Fruit fly (Drosophila melanogaster) whole organism, prepupa: Measurements from ENCODE around the gene RhoGAPp190.

Experiments
- Blimp-1 ChIP-seq: fragments of 200-800 bp; sonication (Bioruptor generic); optimal IDR thresholded peaks from 3 replicates; lab custom pipeline; 2017; ENCODE audit warnings: missing biosample characterization, missing genetic modification characterization, mild to moderate bottlenecking, moderate library complexity, missing genetic modification reagents
- CG10631 ChIP-seq: fragments of 200-800 bp; sonication (Bioruptor generic); optimal IDR thresholded peaks from 2 replicates; lab custom pipeline; 2016; ENCODE audit warnings: missing biosample characterization, missing genetic modification characterization
- CG10669 ChIP-seq: fragments of 200-800 bp; sonication (Bioruptor generic); optimal IDR thresholded peaks from 3 replicates; lab custom pipeline; 2018; ENCODE audit warnings: missing biosample characterization, mild to moderate bottlenecking, missing genetic modification characterization, moderate library complexity
- CG11762 ChIP-seq: fragments of 200-800 bp; sonication (Bioruptor generic); optimal IDR thresholded peaks from 3 replicates; lab custom pipeline; 2016; ENCODE audit warnings: missing biosample characterization, missing genetic modification characterization; ENCODE audit not compliant: insufficient read depth
- CG11902 ChIP-seq: fragments of 200-800 bp; sonication (Bioruptor generic); optimal IDR thresholded peaks from 3 replicates; lab custom pipeline; 2016; ENCODE audit warnings: missing biosample characterization, missing genetic modification characterization
- CG15336 ChIP-seq: fragments of 200-800 bp; sonication (Bioruptor generic); IDR thresholded peaks from 2 replicates; pipeline ENCODE4 v1.3.6; 2022; ENCODE audit warnings: missing biosample characterization, missing genetic modification characterization
- CG1621 ChIP-seq: fragments of 200-800 bp; sonication (Bioruptor generic); optimal IDR thresholded peaks from 3 replicates; lab custom pipeline; 2018; ENCODE audit warnings: missing biosample characterization, mild to moderate bottlenecking, missing genetic modification characterization
- CG16779 ChIP-seq: fragments of 200-800 bp; sonication (Bioruptor generic); optimal IDR thresholded peaks from 3 replicates; lab custom pipeline; 2017; ENCODE audit warnings: missing biosample characterization, mild to moderate bottlenecking, missing genetic modification characterization
- CG31627 ChIP-seq: fragments of 200-800 bp; sonication (Bioruptor generic); optimal IDR thresholded peaks from 3 replicates; lab custom pipeline; 2016; ENCODE audit warnings: missing biosample characterization, missing genetic modification characterization
- CG32006 ChIP-seq: fragments of 200-800 bp; sonication (Bioruptor generic); optimal IDR thresholded peaks from 3 replicates; lab custom pipeline; 2017; ENCODE audit warnings: missing biosample characterization, mild to moderate bottlenecking, missing genetic modification characterization
- CG34406 ChIP-seq: fragments of 200-800 bp; sonication (Bioruptor generic); optimal IDR thresholded peaks from 3 replicates; lab custom pipeline; 2016; ENCODE audit warnings: missing biosample characterization, missing genetic modification characterization
- CG3919 ChIP-seq: fragments of 200-800 bp; sonication (Bioruptor generic); optimal IDR thresholded peaks from 3 replicates; lab custom pipeline; 2016; ENCODE audit warnings: missing biosample characterization, missing genetic modification characterization
- CG4318 ChIP-seq: fragments of 200-800 bp; sonication (Bioruptor generic); optimal IDR thresholded peaks from 3 replicates; lab custom pipeline; 2017; ENCODE audit warnings: missing biosample characterization, mild to moderate bottlenecking, missing genetic modification characterization
- CG6163 ChIP-seq: fragments of 200-800 bp; sonication (Bioruptor generic); IDR thresholded peaks from 3 replicates; pipeline ENCODE4 v1.3.6; 2022; ENCODE audit warnings: missing biosample characterization, missing genetic modification characterization
- CG6792 ChIP-seq: fragments of 200-800 bp; sonication (Bioruptor generic); optimal IDR thresholded peaks from 3 replicates; lab custom pipeline; 2016; ENCODE audit warnings: missing biosample characterization, missing genetic modification characterization
- CG8119 ChIP-seq: fragments of 200-800 bp; sonication (Bioruptor generic); IDR thresholded peaks from 3 replicates; pipeline ENCODE4 v1.3.6; 2022; ENCODE audit warnings: missing biosample characterization, missing genetic modification characterization
- CG8632 ChIP-seq: fragments of 200-800 bp; sonication (Bioruptor generic); optimal IDR thresholded peaks from 3 replicates; lab custom pipeline; 2016; ENCODE audit warnings: missing biosample characterization, missing genetic modification characterization
- CG9139 ChIP-seq: fragments of 200-800 bp; sonication (Bioruptor generic); optimal IDR thresholded peaks from 3 replicates; lab custom pipeline; 2017; ENCODE audit warnings: missing biosample characterization, mild to moderate bottlenecking, missing genetic modification characterization
- Eip78C ChIP-seq: fragments of 200-800 bp; sonication (Bioruptor generic); peaks from one replicate; lab custom pipeline; 2016; ENCODE audit warnings: missing biosample characterization, missing genetic modification characterization
- Eip93F ChIP-seq: fragments of 200-800 bp; sonication (Bioruptor generic); optimal IDR thresholded peaks from 2 replicates; lab custom pipeline; 2016; ENCODE audit warnings: missing biosample characterization, mild to moderate bottlenecking, missing genetic modification characterization
- Ets21C ChIP-seq: fragments of 200-800 bp; sonication (Bioruptor generic); optimal IDR thresholded peaks from 3 replicates; lab custom pipeline; 2016; ENCODE audit warnings: missing biosample characterization, missing genetic modification characterization
- Ets96B ChIP-seq: fragments of 200-800 bp; optimal IDR thresholded peaks from 2 replicates; lab custom pipeline; 2019; ENCODE audit warnings: missing biosample characterization, mild to moderate bottlenecking, missing genetic modification characterization, moderate library complexity
- Gug ChIP-seq: fragments of 200-800 bp; sonication (Bioruptor generic); IDR thresholded peaks from 2 replicates; pipeline ENCODE4 v1.3.6; 2022; ENCODE audit warnings: missing biosample characterization, missing genetic modification characterization
- Hr38 ChIP-seq: sonication (Bioruptor generic); optimal IDR thresholded peaks from 2 replicates; lab custom pipeline; 2016; ENCODE audit warnings: missing biosample characterization, missing genetic modification characterization
- Hr39 ChIP-seq: fragments of 200-800 bp; sonication (Bioruptor generic); optimal IDR thresholded peaks from 2 replicates; lab custom pipeline; 2016; ENCODE audit warnings: missing biosample characterization, missing genetic modification characterization
- Hr4 ChIP-seq: fragments of 200-800 bp; sonication (Bioruptor generic); optimal IDR thresholded peaks from 3 replicates; lab custom pipeline; 2016; ENCODE audit warnings: missing biosample characterization, missing genetic modification characterization
- Met ChIP-seq: fragments of 200-800 bp; sonication (Bioruptor generic); optimal IDR thresholded peaks from 3 replicates; lab custom pipeline; 2016; ENCODE audit warnings: missing biosample characterization, missing genetic modification characterization
- OdsH ChIP-seq: fragments of 200-800 bp; sonication (Bioruptor generic); optimal IDR thresholded peaks from 3 replicates; lab custom pipeline; 2016; ENCODE audit warnings: missing biosample characterization, missing genetic modification characterization
- Smox ChIP-seq: fragments of 200-800 bp; sonication (Bioruptor generic); optimal IDR thresholded peaks from 3 replicates; lab custom pipeline; 2016; ENCODE audit warnings: missing biosample characterization, missing genetic modification characterization
- Sox102F ChIP-seq: fragments of 200-800 bp; sonication (Bioruptor generic); optimal IDR thresholded peaks from 2 replicates; lab custom pipeline; 2016; ENCODE audit warnings: missing biosample characterization, mild to moderate bottlenecking, missing genetic modification characterization
- Sox14 ChIP-seq: fragments of 200-800 bp; sonication (Bioruptor generic); optimal IDR thresholded peaks from 3 replicates; lab custom pipeline; 2016; ENCODE audit warnings: missing biosample characterization, missing genetic modification characterization
- Sox15 ChIP-seq: fragments of 200-800 bp; sonication (Bioruptor generic); optimal IDR thresholded peaks from 3 replicates; lab custom pipeline; 2016; ENCODE audit warnings: missing biosample characterization, missing genetic modification characterization
- achi ChIP-seq: fragments of 200-800 bp; sonication (Bioruptor generic); optimal IDR thresholded peaks from 3 replicates; lab custom pipeline; 2016; ENCODE audit warnings: missing biosample characterization, missing genetic modification characterization
- acj6 ChIP-seq: fragments of 200-800 bp; sonication (Bioruptor generic); optimal IDR thresholded peaks from 3 replicates; lab custom pipeline; 2016; ENCODE audit warnings: missing biosample characterization, missing genetic modification characterization
- cyc ChIP-seq: fragments of 200-800 bp; sonication (Bioruptor generic); optimal IDR thresholded peaks from 3 replicates; lab custom pipeline; 2016; ENCODE audit warnings: missing biosample characterization, missing genetic modification characterization
- dsx ChIP-seq: fragments of 200-800 bp; optimal IDR thresholded peaks from 3 replicates; lab custom pipeline; 2019; ENCODE audit warnings: missing biosample characterization, mild to moderate bottlenecking, missing genetic modification characterization, moderate library complexity; ENCODE audit not compliant: poor library complexity, severe bottlenecking
- eg ChIP-seq: fragments of 200-800 bp; sonication (Bioruptor generic); IDR thresholded peaks from 3 replicates; pipeline ENCODE4 v1.3.6; 2022; ENCODE audit warnings: missing biosample characterization, missing genetic modification characterization
- fd59A ChIP-seq: fragments of 200-800 bp; sonication (Bioruptor generic); optimal IDR thresholded peaks from 2 replicates; lab custom pipeline; 2017; ENCODE audit warnings: missing biosample characterization, mild to moderate bottlenecking, missing genetic modification characterization, missing genetic modification reagents
- fd85E ChIP-seq: fragments of 200-800 bp; sonication (Bioruptor generic); optimal IDR thresholded peaks from 3 replicates; lab custom pipeline; 2016; ENCODE audit warnings: missing biosample characterization, missing genetic modification characterization
- fkh ChIP-seq: fragments of 200-800 bp; sonication (Bioruptor generic); optimal IDR thresholded peaks from 3 replicates; lab custom pipeline; 2017; ENCODE audit warnings: missing biosample characterization, mild to moderate bottlenecking, missing genetic modification characterization, moderate library complexity
- net ChIP-seq: fragments of 200-800 bp; sonication (Bioruptor generic); optimal IDR thresholded peaks from 3 replicates; lab custom pipeline; 2016; ENCODE audit warnings: missing biosample characterization, missing genetic modification characterization
- pdm3 ChIP-seq: fragments of 200-800 bp; sonication (Bioruptor generic); optimal IDR thresholded peaks from 3 replicates; lab custom pipeline; 2016; ENCODE audit warnings: missing biosample characterization, missing genetic modification characterization
- salr ChIP-seq, 2 experiments: fragments of 200-800 bp; sonication (Bioruptor generic); optimal IDR thresholded peaks; 3 replicates each; lab custom pipeline; 2016 to 2018; ENCODE audit warnings: missing biosample characterization in 2 of 2, missing genetic modification characterization in 2 of 2, mild to moderate bottlenecking in 1 of 2
- ss ChIP-seq, 2 experiments: fragments of 200-800 bp; sonication (Bioruptor generic); optimal IDR thresholded peaks; 2 replicates in 1 of 2; 3 replicates in 1 of 2; lab custom pipeline; 2017 to 2018; ENCODE audit warnings: mild to moderate bottlenecking in 2 of 2, missing biosample characterization in 2 of 2, missing genetic modification characterization in 2 of 2, moderate library complexity in 1 of 2
- svp ChIP-seq: fragments of 200-800 bp; sonication (Bioruptor generic); peaks from one replicate; lab custom pipeline; 2016; ENCODE audit warnings: missing biosample characterization, missing genetic modification characterization
- topi ChIP-seq: fragments of 200-800 bp; sonication (Bioruptor generic); optimal IDR thresholded peaks from 3 replicates; lab custom pipeline; 2016; ENCODE audit warnings: missing biosample characterization, missing genetic modification characterization
- vri ChIP-seq: fragments of 200-800 bp; sonication (Bioruptor generic); optimal IDR thresholded peaks from 3 replicates; lab custom pipeline; 2016; ENCODE audit warnings: missing biosample characterization, mild to moderate bottlenecking, missing genetic modification characterization

RhoGAPp190 gene

DNA sequence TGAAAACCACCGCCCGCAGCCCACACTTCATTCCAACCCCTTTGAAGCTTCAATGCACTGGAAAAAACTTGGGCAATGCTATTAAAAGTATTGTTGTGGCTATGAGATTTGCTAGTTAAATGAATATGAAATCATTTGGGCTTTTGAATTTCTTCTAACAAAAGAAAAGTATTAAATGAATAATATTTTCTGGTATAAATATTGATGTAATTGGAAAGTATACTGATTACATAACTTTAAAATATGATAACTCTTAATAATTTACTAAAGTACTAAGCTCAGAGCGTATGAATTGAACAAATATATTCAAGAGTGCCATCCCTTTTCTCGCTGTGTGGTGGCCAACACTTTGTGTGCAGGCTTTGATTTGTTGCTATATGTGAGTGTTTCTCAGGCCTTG is 40.4 kb upstream of the RhoGAPp190 start (continued):
- no peak for TF ChIP-seq Sox15 (GFP tag; lab: Kevin White, UChicago)
- no peak for TF ChIP-seq Hr39
- TF ChIP-seq dsx (GFP tag; lab: Kevin White, UChicago) = no peak
- no peak for TF ChIP-seq Ets96B
- TF ChIP-seq acj6 = no peak
- TF ChIP-seq svp (GFP tag; lab: Kevin White, UChicago) = no peak
- TF ChIP-seq CG6792 (GFP tag; lab: Kevin White, UChicago) = no peak
- TF ChIP-seq CG10631 (GFP tag; lab: Kevin White, UChicago) = no peak
- peak; percentile 60 for TF ChIP-seq Hr4
- TF ChIP-seq eg (GFP tag; lab: Robert Waterston, UW) = peak; percentile 62; the same call in 2 of the 3 replicates
- no peak for TF ChIP-seq Sox102F (GFP tag; lab: Kevin White, UChicago)
- TF ChIP-seq Sox14 (GFP tag; lab: Kevin White, UChicago) = no peak
- no peak for TF ChIP-seq Met (GFP tag; lab: Kevin White, UChicago)
- TF ChIP-seq CG34406 (GFP tag; lab: Kevin White, UChicago) = no peak
- no peak for TF ChIP-seq CG11762
- TF ChIP-seq fd59A = no peak
- TF ChIP-seq CG6163 (GFP tag; lab: Robert Waterston, UW) = 0 out of 3 replicates have a peak, but pooled peaks have one; percentile 30
- TF ChIP-seq vri (GFP tag; lab: Kevin White, UChicago) = no peak
- peak; percentile 51 for TF ChIP-seq Eip78C (GFP tag; lab: Kevin White, UChicago)
- no peak for TF ChIP-seq CG11902 (GFP tag; lab: Kevin White, UChicago)
- no peak for TF ChIP-seq cyc (GFP tag; lab: Kevin White, UChicago)
- TF ChIP-seq ss (GFP tag; optimal IDR thresholded peaks at IDR 0.05; lab: Kevin White, UChicago) = no peak
- peak; percentile 78 for TF ChIP-seq CG32006 (GFP tag; lab: Kevin White, UChicago)
- TF ChIP-seq Hr38 (GFP tag; lab: Kevin White, UChicago) = no peak
- TF ChIP-seq CG10669 (GFP tag; lab: Kevin White, UChicago) = no peak
- peak in 1 of 2 experiments; percentile 45 for TF ChIP-seq salr (GFP tag; optimal IDR thresholded peaks at IDR 0.05; lab: Kevin White, UChicago)
- peak; percentile 7 for TF ChIP-seq achi (GFP tag; lab: Kevin White, UChicago)
- TF ChIP-seq CG3919 (GFP tag; lab: Kevin White, UChicago) = no peak

DNA sequence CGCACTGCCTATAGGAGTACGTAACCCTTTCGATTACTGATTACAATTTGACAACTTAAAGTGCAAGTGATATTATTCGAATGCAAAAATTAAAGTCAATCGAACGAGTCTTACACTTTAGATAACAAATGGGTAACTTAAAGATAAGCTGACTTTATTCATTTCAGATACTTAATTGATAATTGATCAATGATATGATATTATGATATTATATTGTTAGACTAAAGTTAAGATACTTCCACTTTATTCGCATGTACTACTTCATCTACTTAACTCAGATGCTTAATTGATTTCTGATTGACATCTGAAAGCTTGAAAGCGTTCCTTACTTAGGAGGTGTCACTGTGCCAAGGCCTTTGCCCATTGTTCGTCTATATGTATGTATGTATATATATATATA is 33.8 kb upstream of the RhoGAPp190 start:
- no peak for TF ChIP-seq Smox
- peak; percentile 48; the same call in 2 of the 3 replicates for TF ChIP-seq CG8119
- TF ChIP-seq acj6 = peak; percentile 53
- TF ChIP-seq CG10631 (GFP tag; lab: Kevin White, UChicago) = no peak
- no peak for TF ChIP-seq CG8632 (GFP tag; lab: Kevin White, UChicago)
- TF ChIP-seq Sox102F (GFP tag; lab: Kevin White, UChicago) = no peak
- peak; percentile 2 for TF ChIP-seq pdm3 (GFP tag; lab: Kevin White, UChicago)
- TF ChIP-seq Blimp-1 (GFP tag; lab: Kevin White, UChicago) = no peak
- TF ChIP-seq OdsH (GFP tag; lab: Kevin White, UChicago) = peak; percentile 23
- no peak for TF ChIP-seq fkh (GFP tag; lab: Kevin White, UChicago)
- no peak for TF ChIP-seq Sox14 (GFP tag; lab: Kevin White, UChicago)
- TF ChIP-seq CG34406 (GFP tag; lab: Kevin White, UChicago) = no peak
- TF ChIP-seq Eip93F = no peak
- peak; percentile 60 for TF ChIP-seq CG32006 (GFP tag; lab: Kevin White, UChicago)
- TF ChIP-seq fd85E (GFP tag; lab: Kevin White, UChicago) = no peak
- no peak for TF ChIP-seq CG9139 (GFP tag; lab: Kevin White, UChicago)
- TF ChIP-seq Ets96B = peak; percentile 26
- TF ChIP-seq net (GFP tag; lab: Kevin White, UChicago) = peak; percentile 19
- peak; percentile 37 for TF ChIP-seq CG3919 (GFP tag; lab: Kevin White, UChicago)
- no peak for TF ChIP-seq Met (GFP tag; lab: Kevin White, UChicago)
- no peak for TF ChIP-seq CG11902 (GFP tag; lab: Kevin White, UChicago)
- TF ChIP-seq topi (GFP tag; lab: Kevin White, UChicago) = no peak
- 0 out of 2 replicates have a peak, but pooled peaks have one; percentile 14 for TF ChIP-seq Gug (GFP tag; lab: Robert Waterston, UW)
- TF ChIP-seq CG10669 (GFP tag; lab: Kevin White, UChicago) = peak; percentile 41
- TF ChIP-seq CG11762 = no peak
- no peak for TF ChIP-seq Ets21C (GFP tag; lab: Kevin White, UChicago)
- TF ChIP-seq CG1621 (tag; lab: Kevin White, UChicago) = no peak
- peak; percentile 44 for TF ChIP-seq Hr4
- peak; percentile 29 for TF ChIP-seq CG4318 (GFP tag; lab: Kevin White, UChicago)
- 0 out of 2 replicates have a peak, but pooled peaks have one; percentile 17 for TF ChIP-seq CG15336 (GFP tag; lab: Robert Waterston, UW)
- TF ChIP-seq fd59A = peak; percentile 27
- no peak for TF ChIP-seq achi (GFP tag; lab: Kevin White, UChicago)
- TF ChIP-seq svp (GFP tag; lab: Kevin White, UChicago) = peak; percentile 55
- no peak for TF ChIP-seq vri (GFP tag; lab: Kevin White, UChicago)
- no peak for TF ChIP-seq CG31627
- peak; percentile 22 for TF ChIP-seq dsx (GFP tag; lab: Kevin White, UChicago)
- TF ChIP-seq CG6792 (GFP tag; lab: Kevin White, UChicago) = no peak
- peak; percentile 35 for TF ChIP-seq CG16779 (tag; lab: Kevin White, UChicago)
